Fruit fly (Drosophila melanogaster) whole organism, embryonic: ENCODE data around the gene CG3434.

Experiments used
- CG10209 ChIP-seq: fragments of 200-800 bp; sonication (Bioruptor generic); optimal IDR thresholded peaks from 3 replicates; lab custom pipeline; 2017; ENCODE audit warnings: missing biosample characterization, mild to moderate bottlenecking, missing genetic modification characterization, missing genetic modification reagents
- CG1024 ChIP-seq: fragments of 200-800 bp; sonication (Bioruptor generic); IDR thresholded peaks from 2 replicates; pipeline ENCODE4 v1.3.6; 2022; ENCODE audit warnings: missing biosample characterization, missing genetic modification characterization
- CG10979 ChIP-seq: fragments of 200-800 bp; sonication (Bioruptor generic); optimal IDR thresholded peaks from 2 replicates; lab custom pipeline; 2018; ENCODE audit warnings: missing biosample characterization, mild to moderate bottlenecking, missing genetic modification characterization, moderate library complexity
- CG11504 ChIP-seq: fragments of 200-800 bp; sonication (Bioruptor generic); optimal IDR thresholded peaks from 3 replicates; lab custom pipeline; 2019; ENCODE audit warnings: missing biosample characterization, mild to moderate bottlenecking, missing genetic modification characterization, moderate library complexity
- CG11723 ChIP-seq: fragments of 200-800 bp; sonication (Bioruptor generic); optimal IDR thresholded peaks from 2 replicates; lab custom pipeline; 2017; ENCODE audit warnings: missing biosample characterization, mild to moderate bottlenecking, missing genetic modification characterization
- CG12155 ChIP-seq: fragments of 200-800 bp; sonication (Bioruptor generic); optimal IDR thresholded peaks from 3 replicates; lab custom pipeline; 2016; ENCODE audit warnings: missing biosample characterization, missing genetic modification characterization
- CG12744 ChIP-seq: fragments of 200-800 bp; sonication (Bioruptor generic); optimal IDR thresholded peaks from 2 replicates; lab custom pipeline; 2016; ENCODE audit warnings: missing biosample characterization, missing genetic modification characterization
- CG14710 ChIP-seq: fragments of 200-800 bp; sonication (Bioruptor generic); optimal IDR thresholded peaks from 3 replicates; lab custom pipeline; 2019; ENCODE audit warnings: missing biosample characterization, mild to moderate bottlenecking, missing genetic modification characterization, moderate library complexity
- CG15011 ChIP-seq: fragments of 200-800 bp; sonication (Bioruptor generic); optimal IDR thresholded peaks from 3 replicates; lab custom pipeline; 2018; ENCODE audit warnings: missing biosample characterization, mild to moderate bottlenecking, missing genetic modification characterization
- CG15269 ChIP-seq: fragments of 200-800 bp; sonication (Bioruptor generic); optimal IDR thresholded peaks from 2 replicates; lab custom pipeline; 2018; ENCODE audit warnings: missing biosample characterization, mild to moderate bottlenecking, missing genetic modification characterization, moderate library complexity
- CG18599 ChIP-seq: fragments of 200-800 bp; sonication (Bioruptor generic); optimal IDR thresholded peaks from 3 replicates; lab custom pipeline; 2017; ENCODE audit warnings: missing biosample characterization, missing genetic modification characterization, mild to moderate bottlenecking, moderate library complexity, missing genetic modification reagents
- CG30431 ChIP-seq: fragments of 200-800 bp; sonication (Bioruptor generic); optimal IDR thresholded peaks from 2 replicates; lab custom pipeline; 2017; ENCODE audit warnings: missing biosample characterization, missing genetic modification characterization
- CG5245 ChIP-seq: fragments of 200-800 bp; sonication (Bioruptor generic); optimal IDR thresholded peaks from 3 replicates; lab custom pipeline; 2016; ENCODE audit warnings: missing biosample characterization, missing genetic modification characterization
- CG6175 ChIP-seq: fragments of 200-800 bp; sonication (Bioruptor generic); IDR thresholded peaks from 3 replicates; pipeline ENCODE4 v1.3.6; 2022; ENCODE audit warnings: missing biosample characterization, missing genetic modification characterization
- CG6791 ChIP-seq: fragments of 200-800 bp; sonication (Bioruptor generic); IDR thresholded peaks from 3 replicates; pipeline ENCODE4 v1.3.6; 2022; ENCODE audit warnings: missing biosample characterization, missing genetic modification characterization; ENCODE audit not compliant: partially characterized antibody
- CG6854 ChIP-seq: fragments of 200-800 bp; sonication (Bioruptor generic); optimal IDR thresholded peaks from 3 replicates; lab custom pipeline; 2017; ENCODE audit warnings: missing biosample characterization, mild to moderate bottlenecking, missing genetic modification characterization
- CG7271 ChIP-seq: fragments of 200-800 bp; sonication (Bioruptor generic); optimal IDR thresholded peaks from 2 replicates; lab custom pipeline; 2018; ENCODE audit warnings: missing biosample characterization, mild to moderate bottlenecking, missing genetic modification characterization, moderate library complexity
- CG7745 ChIP-seq: fragments of 200-800 bp; sonication (Bioruptor generic); optimal IDR thresholded peaks from 2 replicates; lab custom pipeline; 2018; ENCODE audit warnings: missing biosample characterization, mild to moderate bottlenecking, missing genetic modification characterization, moderate library complexity
- CG7963 ChIP-seq: fragments of 200-800 bp; sonication (Bioruptor generic); IDR thresholded peaks from 3 replicates; pipeline ENCODE4 v1.3.6; 2022; ENCODE audit warnings: missing biosample characterization, missing genetic modification characterization; ENCODE audit not compliant: partially characterized antibody
- CG9727 ChIP-seq: fragments of 200-800 bp; sonication (Bioruptor generic); optimal IDR thresholded peaks from 3 replicates; lab custom pipeline; 2017; ENCODE audit warnings: missing biosample characterization, mild to moderate bottlenecking, missing genetic modification characterization
- Dek ChIP-seq: fragments of 200-800 bp; sonication (Bioruptor generic); optimal IDR thresholded peaks from 3 replicates; lab custom pipeline; 2019; ENCODE audit warnings: missing biosample characterization, mild to moderate bottlenecking, missing genetic modification characterization, moderate library complexity
- Hr3 ChIP-seq: fragments of 200-800 bp; sonication (Bioruptor generic); optimal IDR thresholded peaks from 3 replicates; lab custom pipeline; 2016; ENCODE audit warnings: missing biosample characterization, missing genetic modification characterization
- Hr78 ChIP-seq, 2 experiments: fragments of 200-800 bp in 1 of 2; fragments of >200 bp in 1 of 2; sonication (Bioruptor generic) in 1 of 2; optimal IDR thresholded peaks; 2 replicates each; lab custom pipeline; 2017 to 2019; ENCODE audit warnings: missing biosample characterization in 2 of 2, missing genetic modification characterization in 2 of 2, mild to moderate bottlenecking in 1 of 2, moderate library complexity in 1 of 2
- Hsf ChIP-seq: fragments of 200-800 bp; sonication (Bioruptor generic); optimal IDR thresholded peaks from 3 replicates; lab custom pipeline; 2016; ENCODE audit warnings: missing biosample characterization, missing genetic modification characterization
- Jarid2 ChIP-seq: fragments of 200-800 bp; sonication (Bioruptor generic); optimal IDR thresholded peaks from 3 replicates; lab custom pipeline; 2017; ENCODE audit warnings: mild to moderate bottlenecking, missing biosample characterization, missing genetic modification reagents, missing genetic modification characterization
- NFAT ChIP-seq: fragments of 200-800 bp; sonication (Bioruptor generic); IDR thresholded peaks from 2 replicates; pipeline ENCODE4 v1.3.6; 2022; ENCODE audit warnings: missing biosample characterization, missing genetic modification characterization
- Nf-YB ChIP-seq: fragments of 200-800 bp; sonication (Bioruptor generic); optimal IDR thresholded peaks from 3 replicates; lab custom pipeline; 2019; ENCODE audit warnings: missing biosample characterization, mild to moderate bottlenecking, missing genetic modification characterization, moderate library complexity
- Optix ChIP-seq: fragments of 200-800 bp; sonication (Bioruptor generic); IDR thresholded peaks from 3 replicates; pipeline ENCODE4 v1.3.6; 2022; ENCODE audit warnings: missing biosample characterization, missing genetic modification characterization
- Rx ChIP-seq: fragments of 200-800 bp; sonication (Bioruptor generic); IDR thresholded peaks from 2 replicates; pipeline ENCODE4 v1.3.6; 2022; ENCODE audit warnings: missing biosample characterization, missing genetic modification characterization
- Sox100B ChIP-seq: fragments of 200-800 bp; sonication (Bioruptor generic); optimal IDR thresholded peaks from 3 replicates; lab custom pipeline; 2018; ENCODE audit warnings: missing biosample characterization, mild to moderate bottlenecking, missing genetic modification characterization
- Tbp ChIP-seq: fragments of >200 bp; optimal IDR thresholded peaks from 2 replicates; lab custom pipeline; 2018; ENCODE audit warnings: missing biosample characterization, missing genetic modification characterization
- bcd ChIP-seq: fragments of 200-800 bp; sonication (Bioruptor generic); optimal IDR thresholded peaks from 2 replicates; lab custom pipeline; 2017; ENCODE audit warnings: missing biosample characterization, mild to moderate bottlenecking, missing genetic modification characterization
- bsh ChIP-seq, 2 experiments: fragments of 200-800 bp; sonication (Bioruptor generic); optimal IDR thresholded peaks; 2 replicates each; lab custom pipeline; 2017 to 2018; ENCODE audit warnings: mild to moderate bottlenecking in 2 of 2, missing biosample characterization in 2 of 2, missing genetic modification characterization in 2 of 2, moderate library complexity in 1 of 2
- cas ChIP-seq: fragments of 200-800 bp; sonication (Bioruptor generic); IDR thresholded peaks from 2 replicates; pipeline ENCODE4 v1.3.6; 2022; ENCODE audit warnings: missing biosample characterization, missing genetic modification characterization
- crp ChIP-seq, 2 experiments: fragments of 200-800 bp; sonication (Bioruptor generic); optimal IDR thresholded peaks; 2 replicates in 1 of 2; 3 replicates in 1 of 2; lab custom pipeline; 2017; ENCODE audit warnings: missing biosample characterization in 2 of 2, missing genetic modification characterization in 2 of 2, mild to moderate bottlenecking in 1 of 2, moderate library complexity in 1 of 2
- dmrt11E ChIP-seq: fragments of 200-800 bp; sonication (Bioruptor generic); optimal IDR thresholded peaks from 3 replicates; lab custom pipeline; 2018; ENCODE audit warnings: missing biosample characterization, mild to moderate bottlenecking, missing genetic modification characterization, moderate library complexity
- esg ChIP-seq: fragments of 200-800 bp; sonication (Bioruptor generic); conservative IDR thresholded peaks from 2 replicates; pipeline ENCODE4 v1.3.6; 2022; ENCODE audit warnings: missing biosample characterization, missing genetic modification characterization
- ewg ChIP-seq: fragments of 200-800 bp; sonication (Bioruptor generic); optimal IDR thresholded peaks from 3 replicates; lab custom pipeline; 2017; ENCODE audit warnings: mild to moderate bottlenecking, missing biosample characterization, missing genetic modification reagents, missing genetic modification characterization
- fd102C ChIP-seq: fragments of 200-800 bp; sonication (Bioruptor generic); optimal IDR thresholded peaks from 2 replicates; lab custom pipeline; 2018; ENCODE audit warnings: missing biosample characterization, mild to moderate bottlenecking, missing genetic modification characterization, moderate library complexity
- fd96Cb ChIP-seq: fragments of 200-800 bp; sonication (Bioruptor generic); optimal IDR thresholded peaks from 2 replicates; lab custom pipeline; 2018; ENCODE audit warnings: missing biosample characterization, mild to moderate bottlenecking, missing genetic modification characterization, moderate library complexity
- grau ChIP-seq: fragments of 200-800 bp; optimal IDR thresholded peaks from 3 replicates; lab custom pipeline; 2019; ENCODE audit warnings: missing biosample characterization, mild to moderate bottlenecking, missing genetic modification characterization, moderate library complexity
- jigr1 ChIP-seq: fragments of 200-800 bp; sonication (Bioruptor generic); IDR thresholded peaks from 3 replicates; pipeline ENCODE4 v1.3.6; 2022; ENCODE audit warnings: missing biosample characterization, missing genetic modification characterization
- mam ChIP-seq: fragments of 200-800 bp; sonication (Bioruptor generic); optimal IDR thresholded peaks from 3 replicates; lab custom pipeline; 2016; ENCODE audit warnings: missing biosample characterization, missing genetic modification characterization
- onecut ChIP-seq: fragments of 200-800 bp; sonication (Bioruptor generic); IDR thresholded peaks from 2 replicates; pipeline ENCODE4 v1.3.6; 2022; ENCODE audit warnings: missing biosample characterization, missing genetic modification characterization
- org-1 ChIP-seq: fragments of 200-800 bp; sonication (Bioruptor generic); optimal IDR thresholded peaks from 2 replicates; lab custom pipeline; 2017; ENCODE audit warnings: missing biosample characterization, missing genetic modification characterization
- prd ChIP-seq, 3 experiments: fragments of >200 bp in 2 of 3; fragments of 200-800 bp in 1 of 3; sonication (Bioruptor generic) in 1 of 3; optimal IDR thresholded peaks in 2 of 3; IDR thresholded peaks in 1 of 3; 2 replicates in 2 of 3; 3 replicates in 1 of 3; pipeline versions ENCODE4 v1.3.6 to Lab custom; 2017 to 2022; ENCODE audit warnings: missing biosample characterization in 1 of 3, missing genetic modification characterization in 1 of 3
- pzg ChIP-seq: fragments of 200-800 bp; sonication (Bioruptor generic); optimal IDR thresholded peaks from 3 replicates; lab custom pipeline; 2018; ENCODE audit warnings: missing biosample characterization, mild to moderate bottlenecking, missing genetic modification characterization, moderate library complexity
- sqz ChIP-seq: fragments of 200-800 bp; sonication (Bioruptor generic); optimal IDR thresholded peaks from 3 replicates; lab custom pipeline; 2018; ENCODE audit warnings: missing biosample characterization, mild to moderate bottlenecking, missing genetic modification characterization
- tgo ChIP-seq: fragments of 200-800 bp; sonication (Bioruptor generic); IDR thresholded peaks from 3 replicates; pipeline ENCODE4 v1.3.6; 2022; ENCODE audit warnings: missing biosample characterization, missing genetic modification characterization

Gene CG3434

dm6 chr3L:9508653-9509036 is 48.0 kb upstream of the CG3434 start (continued):
- TF ChIP-seq Hr78 (GFP tag; optimal IDR thresholded peaks at IDR 0.05; lab: Kevin White, UChicago) = peak in 1 of 2 experiments; percentile 20
- peak in 1 of 2 experiments; percentile 75 for TF ChIP-seq bsh (GFP tag; optimal IDR thresholded peaks at IDR 0.05; lab: Kevin White, UChicago)
- TF ChIP-seq org-1 = peak; percentile 24
- peak; percentile 80 for TF ChIP-seq CG11504 (tag; lab: Kevin White, UChicago)
- TF ChIP-seq grau (tag; lab: Kevin White, UChicago) = peak; percentile 61
- 0 out of 2 replicates have a peak, but pooled peaks have one; percentile 13 for TF ChIP-seq esg
- TF ChIP-seq fd102C (GFP tag; lab: Kevin White, UChicago) = no peak
- TF ChIP-seq CG10979 (tag; lab: Kevin White, UChicago) = peak; percentile 79
- no peak for TF ChIP-seq mam (GFP tag; lab: Kevin White, UChicago)
- TF ChIP-seq fd96Cb = peak; percentile 67
- peak; percentile 27 for TF ChIP-seq CG5245 (GFP tag; lab: Kevin White, UChicago)
- TF ChIP-seq Optix (GFP tag; lab: Robert Waterston, UW) = no peak
- no peak for TF ChIP-seq CG6175
- peak in 1 of 2 experiments; percentile 6 for TF ChIP-seq crp (GFP tag; optimal IDR thresholded peaks at IDR 0.05; lab: Kevin White, UChicago)
- peak; percentile 37 for TF ChIP-seq CG18599 (GFP tag; lab: Kevin White, UChicago)
- peak; percentile 49 for TF ChIP-seq CG10209 (GFP tag; lab: Kevin White, UChicago)
- no peak for TF ChIP-seq cas (GFP tag; lab: Robert Waterston, UW)
- TF ChIP-seq jigr1 (GFP tag; lab: Robert Waterston, UW) = no peak
- no peak for TF ChIP-seq CG12155 (GFP tag; lab: Kevin White, UChicago)
- TF ChIP-seq dmrt11E (tag; lab: Kevin White, UChicago) = peak; percentile 62
- TF ChIP-seq pzg = no peak
- TF ChIP-seq CG11723 (GFP tag; lab: Kevin White, UChicago) = peak; percentile 15
- TF ChIP-seq CG7745 (tag; lab: Kevin White, UChicago) = peak; percentile 39
- TF ChIP-seq prd (optimal IDR thresholded peaks at IDR 0.05; lab: Kevin White, UChicago) = no peak
- TF ChIP-seq prd (GFP tag; IDR thresholded peaks at IDR 0.05; lab: Robert Waterston, UW) = peak; percentile 53; the same call in 1 of the 3 replicates
- TF ChIP-seq Dek (tag; lab: Kevin White, UChicago) = peak; percentile 54
- peak; percentile 63 for TF ChIP-seq CG9727 (GFP tag; lab: Kevin White, UChicago)
- TF ChIP-seq CG15011 (GFP tag; lab: Kevin White, UChicago) = no peak
- no peak for TF ChIP-seq NFAT (GFP tag; lab: Robert Waterston, UW)
- TF ChIP-seq CG12744 (GFP tag; lab: Kevin White, UChicago) = no peak
- no peak for TF ChIP-seq CG30431
- TF ChIP-seq Hsf (GFP tag; lab: Kevin White, UChicago) = no peak
- peak; percentile 53 for TF ChIP-seq Hr3 (GFP tag; lab: Kevin White, UChicago)
- no peak for TF ChIP-seq CG6791 (GFP tag; lab: Robert Waterston, UW)
- TF ChIP-seq CG15269 (tag; lab: Kevin White, UChicago) = peak; percentile 70
- no peak for TF ChIP-seq CG7271
- no peak for TF ChIP-seq Tbp (GFP tag; lab: Kevin White, UChicago)
- TF ChIP-seq bcd = peak; percentile 44
- peak; percentile 61 for TF ChIP-seq CG14710 (tag; lab: Kevin White, UChicago)
- peak; percentile 59 for TF ChIP-seq sqz
- TF ChIP-seq Sox100B = peak; percentile 66
- peak; percentile 37 for TF ChIP-seq Nf-YB (GFP tag; lab: Kevin White, UChicago)
- no peak for TF ChIP-seq CG7963 (GFP tag; lab: Robert Waterston, UW)
- TF ChIP-seq Jarid2 (GFP tag; lab: Kevin White, UChicago) = peak; percentile 0
- TF ChIP-seq CG6854 = no peak
- no peak for TF ChIP-seq CG1024 (GFP tag; lab: Robert Waterston, UW)
- 0 out of 2 replicates have a peak, but pooled peaks have one; percentile 14 for TF ChIP-seq Rx
- TF ChIP-seq tgo (GFP tag; lab: Robert Waterston, UW) = peak; percentile 32; the same call in 1 of the 3 replicates
- peak; percentile 2 for TF ChIP-seq ewg (GFP tag; lab: Kevin White, UChicago)
- TF ChIP-seq onecut (GFP tag; lab: Robert Waterston, UW) = no peak
